Worm (Caenorhabditis elegans): ENCODE data around the gene C14F11.4.

C14F11.4 gene

ce11 chrX:6266739-6267138, 33.9 kb upstream of the C14F11.4 start, which contains the start of gene W05H9.2:
TSS of gene W05H9.2 (plus strand) at chrX:6267039.
- TF ChIP-seq ztf-29 (GFP tag; IDR thresholded peaks at IDR 0.05): no peak
- no peak for TF ChIP-seq T22C8.4 (GFP tag; IDR thresholded peaks at IDR 0.05)
- TF ChIP-seq flt-1 (GFP tag; IDR thresholded peaks at IDR 0.05): no peak
- no peak for TF ChIP-seq cog-1 (tag; optimal IDR thresholded peaks at IDR 0.05)
- TF ChIP-seq ztf-23 (GFP tag; IDR thresholded peaks at IDR 0.05): no peak
- no peak for TF ChIP-seq med-1 (GFP tag; optimal IDR thresholded peaks at IDR 0.05; ENCODE audit: insufficient read depth)
- TF ChIP-seq ref-1 (GFP tag; conservative IDR thresholded peaks at IDR 0.05): no peak
- no peak for TF ChIP-seq tab-1 (GFP tag; IDR thresholded peaks at IDR 0.05)
- no peak for TF ChIP-seq klf-2 (GFP tag; conservative IDR thresholded peaks at IDR 0.05)

ce11 chrX:6263194-6263698, 30.4 kb upstream of the C14F11.4 start, which contains the start of gene W05H9.4:
TSS of gene W05H9.4 (plus strand) at chrX:6263648.
- TF ChIP-seq ref-1 (GFP tag; conservative IDR thresholded peaks at IDR 0.05): no peak
- no peak for TF ChIP-seq ztf-23 (GFP tag; IDR thresholded peaks at IDR 0.05)
- TF ChIP-seq tab-1 (GFP tag; IDR thresholded peaks at IDR 0.05): no peak; the same call in 1 of the 2 replicates
- TF ChIP-seq klf-2 (GFP tag; conservative IDR thresholded peaks at IDR 0.05): no peak
- TF ChIP-seq flt-1 (GFP tag; IDR thresholded peaks at IDR 0.05): no peak
- TF ChIP-seq ztf-29 (GFP tag; IDR thresholded peaks at IDR 0.05): no peak
- TF ChIP-seq med-1 (GFP tag; optimal IDR thresholded peaks at IDR 0.05; ENCODE audit: insufficient read depth): no peak
- TF ChIP-seq T22C8.4 (GFP tag; IDR thresholded peaks at IDR 0.05): peak; percentile 84
- peak; percentile 65 for TF ChIP-seq cog-1 (tag; optimal IDR thresholded peaks at IDR 0.05)

ce11 chrX:6259081-6259480, 26.2 kb upstream of the C14F11.4 start:
- TF ChIP-seq ref-1 (GFP tag; conservative IDR thresholded peaks at IDR 0.05): no peak
- TF ChIP-seq flt-1 (GFP tag; IDR thresholded peaks at IDR 0.05): no peak
- TF ChIP-seq klf-2 (GFP tag; conservative IDR thresholded peaks at IDR 0.05): no peak

ce11 chrX:6258409-6258808, 25.6 kb upstream of the C14F11.4 start:
- 0 out of 2 replicates have a peak, but pooled peaks have one; percentile 25 for TF ChIP-seq ztf-29 (GFP tag; IDR thresholded peaks at IDR 0.05)
- TF ChIP-seq ref-1 (GFP tag; conservative IDR thresholded peaks at IDR 0.05): no peak

ce11 chrX:6256969-6257368, 24.1 kb upstream of the C14F11.4 start:
- TF ChIP-seq flt-1 (GFP tag; IDR thresholded peaks at IDR 0.05) (no peak), cog-1 (tag; optimal IDR thresholded peaks at IDR 0.05) (no peak), klf-2 (GFP tag; conservative IDR thresholded peaks at IDR 0.05) (no peak), T22C8.4 (GFP tag; IDR thresholded peaks at IDR 0.05) (no peak), ztf-29 (GFP tag; IDR thresholded peaks at IDR 0.05) (no peak), med-1 (GFP tag; optimal IDR thresholded peaks at IDR 0.05; ENCODE audit: insufficient read depth) (no peak), tab-1 (GFP tag; IDR thresholded peaks at IDR 0.05) (no peak), ref-1 (GFP tag; conservative IDR thresholded peaks at IDR 0.05) (no peak), ztf-23 (GFP tag; IDR thresholded peaks at IDR 0.05) (no peak)

- TF ChIP-seq T22C8.4 (GFP tag; IDR thresholded peaks at IDR 0.05) (no peak), med-1 (GFP tag; optimal IDR thresholded peaks at IDR 0.05; ENCODE audit: insufficient read depth) (no peak), klf-2 (GFP tag; conservative IDR thresholded peaks at IDR 0.05) (no peak), tab-1 (GFP tag; IDR thresholded peaks at IDR 0.05) (no peak), flt-1 (GFP tag; IDR thresholded peaks at IDR 0.05) (no peak), cog-1 (tag; optimal IDR thresholded peaks at IDR 0.05) (no peak), ztf-23 (GFP tag; IDR thresholded peaks at IDR 0.05) (no peak), ref-1 (GFP tag; conservative IDR thresholded peaks at IDR 0.05) (no peak), ztf-29 (GFP tag; IDR thresholded peaks at IDR 0.05) (no peak)
These were observed 23.6 kb upstream of the C14F11.4 start for ce11 chrX:6256430-6256829.

ce11 chrX:6255561-6255960, 22.7 kb upstream of the C14F11.4 start:
- TF ChIP-seq cog-1 (tag; optimal IDR thresholded peaks at IDR 0.05) (no peak), flt-1 (GFP tag; IDR thresholded peaks at IDR 0.05) (0 out of 2 replicates have a peak, but pooled peaks have one; percentile 60), tab-1 (GFP tag; IDR thresholded peaks at IDR 0.05) (no peak)

ce11 chrX:6254671-6255031, 21.8 kb upstream of the C14F11.4 start:
- no peak for TF ChIP-seq flt-1 (GFP tag; IDR thresholded peaks at IDR 0.05)
- TF ChIP-seq T22C8.4 (GFP tag; IDR thresholded peaks at IDR 0.05): no peak
- no peak for TF ChIP-seq med-1 (GFP tag; optimal IDR thresholded peaks at IDR 0.05; ENCODE audit: insufficient read depth)

- TF ChIP-seq klf-2 (GFP tag; conservative IDR thresholded peaks at IDR 0.05) (no peak), T22C8.4 (GFP tag; IDR thresholded peaks at IDR 0.05) (peak; percentile 31; the same call in 1 of the 2 replicates), cog-1 (tag; optimal IDR thresholded peaks at IDR 0.05) (peak; percentile 16), ztf-23 (GFP tag; IDR thresholded peaks at IDR 0.05) (no peak), tab-1 (GFP tag; IDR thresholded peaks at IDR 0.05) (peak; percentile 47; the same call in 1 of the 2 replicates), flt-1 (GFP tag; IDR thresholded peaks at IDR 0.05) (peak; percentile 53; the same call in 1 of the 2 replicates), ztf-29 (GFP tag; IDR thresholded peaks at IDR 0.05) (no peak), ref-1 (GFP tag; conservative IDR thresholded peaks at IDR 0.05) (no peak), med-1 (GFP tag; optimal IDR thresholded peaks at IDR 0.05; ENCODE audit: insufficient read depth) (no peak)
These were observed 21.2 kb upstream of the C14F11.4 start for ce11 chrX:6253899-6254670.

- TF ChIP-seq ztf-29 (GFP tag; IDR thresholded peaks at IDR 0.05) (no peak), ref-1 (GFP tag; conservative IDR thresholded peaks at IDR 0.05) (no peak), klf-2 (GFP tag; conservative IDR thresholded peaks at IDR 0.05) (no peak), tab-1 (GFP tag; IDR thresholded peaks at IDR 0.05) (no peak), cog-1 (tag; optimal IDR thresholded peaks at IDR 0.05) (no peak), ztf-23 (GFP tag; IDR thresholded peaks at IDR 0.05) (no peak), flt-1 (GFP tag; IDR thresholded peaks at IDR 0.05) (no peak), T22C8.4 (GFP tag; IDR thresholded peaks at IDR 0.05) (no peak)
These were observed 20.7 kb upstream of the C14F11.4 start for ce11 chrX:6253566-6253898.

Measured in whole organism, midembryonic.